Fruit fly (Drosophila melanogaster) whole organism, pupa: ENCODE data around the gene por.

Experiments
- CG10348 ChIP-seq: fragments of 200-800 bp; sonication (Bioruptor generic); IDR thresholded peaks from 2 replicates; pipeline ENCODE4 v1.3.6; 2022; ENCODE audit warnings: missing biosample characterization, missing genetic modification characterization
- CG9948 ChIP-seq: fragments of 200-800 bp; sonication (Bioruptor generic); optimal IDR thresholded peaks from 2 replicates; lab custom pipeline; 2018; ENCODE audit warnings: missing biosample characterization, mild to moderate bottlenecking, missing genetic modification characterization, moderate library complexity
- EcR ChIP-seq: fragments of 200-800 bp; sonication (Bioruptor generic); optimal IDR thresholded peaks from 3 replicates; lab custom pipeline; 2019; ENCODE audit warnings: missing biosample characterization, missing genetic modification characterization, mild to moderate bottlenecking, moderate library complexity, missing genetic modification reagents
- Snoo ChIP-seq: fragments of 200-800 bp; sonication (Bioruptor generic); optimal IDR thresholded peaks from 3 replicates; lab custom pipeline; 2017; ENCODE audit warnings: missing biosample characterization, mild to moderate bottlenecking, missing genetic modification characterization, inconsistent platforms
- rn ChIP-seq: fragments of 200-800 bp; sonication (Bioruptor generic); IDR thresholded peaks from 2 replicates; pipeline ENCODE4 v1.3.6; 2022; ENCODE audit warnings: missing biosample characterization, missing genetic modification characterization

DNA sequence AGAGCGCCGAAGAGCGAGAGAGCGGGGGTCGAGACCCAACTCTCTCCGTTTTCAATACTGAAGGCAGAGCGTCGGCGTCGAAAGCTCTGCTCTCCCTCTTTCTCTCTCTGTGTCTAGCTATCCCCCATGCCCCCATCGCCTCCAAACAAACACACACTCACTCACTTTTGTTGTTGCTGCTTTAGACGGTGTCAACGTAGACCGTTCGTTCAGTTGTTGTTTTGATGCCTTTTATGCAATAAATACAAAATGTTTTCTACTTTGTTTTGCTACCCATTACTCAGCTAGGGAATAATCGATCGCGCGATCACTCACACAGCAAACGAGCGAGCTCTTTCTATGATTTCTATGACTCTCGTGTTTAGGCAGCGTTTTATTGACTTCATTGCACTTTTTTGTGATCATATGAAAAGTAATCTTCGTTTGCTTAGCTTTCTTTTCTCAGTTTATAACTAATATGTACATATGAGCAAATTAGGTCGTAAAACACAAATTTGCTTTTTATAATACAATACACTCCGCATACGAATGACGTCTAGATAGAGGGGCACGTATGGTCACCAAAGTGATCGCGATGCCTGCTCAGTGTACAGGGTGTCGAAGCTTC is 25.1 kb upstream of the por start:
- TF ChIP-seq rn (no peak), EcR (GFP tag; lab: Kevin White, UChicago) (peak; percentile 35), Snoo (tag; lab: Kevin White, UChicago) (no peak), CG10348 (GFP tag; lab: Robert Waterston, UW) (no peak), CG9948 (peak; percentile 44)
